Worm (Caenorhabditis elegans): Measurements from ENCODE around the gene gpa-10.

DNA sequence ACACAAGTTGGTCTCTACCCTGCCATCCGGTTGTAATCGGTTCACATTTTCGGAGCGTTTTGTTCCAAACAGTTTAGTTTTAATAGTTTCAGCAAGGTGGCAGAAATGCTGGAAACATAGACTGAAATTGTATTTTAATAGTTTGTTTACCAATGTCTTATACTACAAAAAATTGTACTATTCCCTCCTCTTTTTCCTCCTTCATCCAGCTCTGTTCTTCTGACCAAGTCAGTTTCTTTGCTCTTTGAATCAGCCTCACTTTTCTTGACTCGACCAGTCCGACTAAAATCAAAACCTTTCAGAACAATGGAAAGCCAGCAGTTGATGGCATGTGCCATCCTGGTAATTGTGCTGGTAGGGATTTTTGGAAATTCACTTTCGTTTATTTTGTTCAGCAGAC lies 15.4 kb upstream of the gpa-10 start, which contains the start of gene frpr-18:
- TF ChIP-seq cog-1 (tag; optimal IDR thresholded peaks at IDR 0.05) (no peak), T22C8.4 (GFP tag; IDR thresholded peaks at IDR 0.05) (no peak), med-1 (GFP tag; optimal IDR thresholded peaks at IDR 0.05; ENCODE audit: insufficient read depth) (no peak), klf-2 (GFP tag; conservative IDR thresholded peaks at IDR 0.05) (no peak), ztf-29 (GFP tag; IDR thresholded peaks at IDR 0.05) (no peak), flt-1 (GFP tag; IDR thresholded peaks at IDR 0.05) (no peak), tab-1 (GFP tag; IDR thresholded peaks at IDR 0.05) (no peak)
